Worm (Caenorhabditis elegans) whole organism, L2 larva: ENCODE measurements around the gene srh-39.

ENCODE experiments used
- C34F6.9 ChIP-seq: fragments of 150-350 bp; optimal IDR thresholded peaks from 2 replicates; lab custom pipeline; 2014; ENCODE audit warnings: missing biosample characterization, missing genetic modification characterization
- Y55F3AM.14 ChIP-seq: fragments of 200-800 bp; sonication (Bioruptor generic); optimal IDR thresholded peaks from 2 replicates; lab custom pipeline; 2018; ENCODE audit warnings: mild to moderate bottlenecking, missing genetic modification characterization, missing compliant biosample characterization
- blmp-1 ChIP-seq: sonication (generic microtip); optimal IDR thresholded peaks from 2 replicates; lab custom pipeline; 2017; ENCODE audit warnings: missing genetic modification characterization, mild to moderate bottlenecking, missing compliant biosample characterization, antibody characterized with exemption, moderate library complexity; ENCODE audit not compliant: insufficient read depth
- ceh-16 ChIP-seq: fragments of 150-350 bp; optimal IDR thresholded peaks from 2 replicates; lab custom pipeline; 2014; ENCODE audit warnings: missing biosample characterization, missing genetic modification characterization
- crh-2 ChIP-seq: sonication (generic microtip); optimal IDR thresholded peaks from 2 replicates; lab custom pipeline; 2017; ENCODE audit warnings: missing biosample characterization, missing genetic modification characterization
- dmd-4 ChIP-seq: sonication (generic microtip); optimal IDR thresholded peaks from 2 replicates; lab custom pipeline; 2017; ENCODE audit warnings: missing biosample characterization, missing genetic modification characterization
- egl-27 ChIP-seq: sonication (generic microtip); optimal IDR thresholded peaks from 3 replicates; lab custom pipeline; 2017; ENCODE audit warnings: missing biosample characterization, missing genetic modification reagents, missing genetic modification characterization
- elt-1 ChIP-seq: fragments of 150-350 bp; optimal IDR thresholded peaks from 2 replicates; lab custom pipeline; 2014; ENCODE audit warnings: missing biosample characterization, missing genetic modification characterization
- fos-1 ChIP-seq: fragments of 150-350 bp; optimal IDR thresholded peaks from 2 replicates; lab custom pipeline; 2014; ENCODE audit warnings: missing biosample characterization, missing genetic modification characterization
- gmeb-1 ChIP-seq: fragments of 150-350 bp; optimal IDR thresholded peaks from 2 replicates; lab custom pipeline; 2014; ENCODE audit warnings: missing biosample characterization, missing genetic modification characterization
- lin-11 ChIP-seq: fragments of 150-350 bp; sonication (generic microtip); optimal IDR thresholded peaks from 2 replicates; lab custom pipeline; 2014; ENCODE audit warnings: missing biosample characterization, missing genetic modification characterization, inconsistent platforms, mixed read lengths
- lin-39 ChIP-seq: fragments of 150-350 bp; optimal IDR thresholded peaks from 2 replicates; lab custom pipeline; 2014; ENCODE audit warnings: missing biosample characterization, missing genetic modification reagents, missing genetic modification characterization
- mab-5 ChIP-seq: fragments of 150-350 bp; optimal IDR thresholded peaks from 2 replicates; lab custom pipeline; 2014; ENCODE audit warnings: missing biosample characterization, missing genetic modification characterization
- mdl-1 ChIP-seq, 2 experiments: fragments of 150-350 bp in 1 of 2; sonication (generic microtip) in 1 of 2; optimal IDR thresholded peaks; 2 replicates each; lab custom pipeline; 2017; ENCODE audit warnings: missing biosample characterization in 2 of 2, missing genetic modification characterization in 2 of 2
- nhr-11 ChIP-seq: fragments of 150-350 bp; optimal IDR thresholded peaks from 2 replicates; lab custom pipeline; 2014; ENCODE audit warnings: missing biosample characterization, missing genetic modification characterization
- nhr-12 ChIP-seq: fragments of 150-350 bp; optimal IDR thresholded peaks from 2 replicates; lab custom pipeline; 2014; ENCODE audit warnings: missing biosample characterization, missing genetic modification characterization
- nhr-129 ChIP-seq: fragments of 150-350 bp; optimal IDR thresholded peaks from 2 replicates; lab custom pipeline; 2014; ENCODE audit warnings: missing biosample characterization, missing genetic modification characterization
- nhr-21 ChIP-seq: fragments of 150-350 bp; optimal IDR thresholded peaks from 2 replicates; lab custom pipeline; 2014; ENCODE audit warnings: missing biosample characterization, missing genetic modification characterization
- nhr-23 ChIP-seq: fragments of 150-350 bp; optimal IDR thresholded peaks from 2 replicates; lab custom pipeline; 2014; ENCODE audit warnings: missing biosample characterization, missing genetic modification reagents, missing genetic modification characterization
- nhr-237 ChIP-seq: fragments of 150-350 bp; optimal IDR thresholded peaks from 2 replicates; lab custom pipeline; 2014; ENCODE audit warnings: missing biosample characterization, missing genetic modification characterization
- nhr-6 ChIP-seq: fragments of 150-350 bp; optimal IDR thresholded peaks from 2 replicates; lab custom pipeline; 2014; ENCODE audit warnings: missing biosample characterization, missing genetic modification characterization
- peb-1 ChIP-seq: fragments of 150-350 bp; optimal IDR thresholded peaks from 2 replicates; lab custom pipeline; 2014; ENCODE audit warnings: missing biosample characterization, missing genetic modification characterization
- sem-4 ChIP-seq: fragments of 150-350 bp; optimal IDR thresholded peaks from 2 replicates; lab custom pipeline; 2014; ENCODE audit warnings: missing biosample characterization, missing genetic modification reagents, missing genetic modification characterization
- skn-1 ChIP-seq: sonication (generic microtip); optimal IDR thresholded peaks from 2 replicates; lab custom pipeline; 2017; ENCODE audit warnings: missing biosample characterization, missing genetic modification characterization
- sma-3 ChIP-seq: sonication (generic microtip); optimal IDR thresholded peaks from 2 replicates; lab custom pipeline; 2016; ENCODE audit warnings: missing genetic modification reagents, missing genetic modification characterization, missing compliant biosample characterization
- sma-9 ChIP-seq, 2 experiments: fragments of 150-350 bp in 1 of 2; sonication (generic microtip) in 1 of 2; optimal IDR thresholded peaks; 2 replicates each; lab custom pipeline; 2014 to 2016; ENCODE audit warnings: missing genetic modification characterization in 2 of 2, mild to moderate bottlenecking in 1 of 2, missing biosample characterization in 1 of 2, missing compliant biosample characterization in 1 of 2, missing genetic modification reagents in 1 of 2, moderate library complexity in 1 of 2
- snpc-4 ChIP-seq: fragments of 150-350 bp; optimal IDR thresholded peaks from 2 replicates; lab custom pipeline; 2014; ENCODE audit warnings: missing biosample characterization, missing genetic modification characterization
- unc-39 ChIP-seq: fragments of 150-350 bp; optimal IDR thresholded peaks from 2 replicates; lab custom pipeline; 2014; ENCODE audit warnings: missing biosample characterization, missing genetic modification characterization
- unc-62 ChIP-seq: fragments of 150-350 bp; optimal IDR thresholded peaks from 2 replicates; lab custom pipeline; 2014; ENCODE audit warnings: missing biosample characterization, missing genetic modification reagents, missing genetic modification characterization
- zag-1 ChIP-seq: fragments of 150-350 bp; optimal IDR thresholded peaks from 2 replicates; lab custom pipeline; 2014; ENCODE audit warnings: missing biosample characterization, missing genetic modification characterization
- ztf-1 ChIP-seq: fragments of 200-800 bp; sonication (Bioruptor generic); conservative IDR thresholded peaks from 2 replicates; pipeline ENCODE4 v1.3.6; 2022; ENCODE audit warnings: missing genetic modification characterization, missing compliant biosample characterization
- ztf-11 ChIP-seq: sonication (generic microtip); optimal IDR thresholded peaks from 2 replicates; lab custom pipeline; 2017; ENCODE audit warnings: missing biosample characterization, missing genetic modification characterization
- ztf-4 ChIP-seq: fragments of 150-350 bp; optimal IDR thresholded peaks from 2 replicates; lab custom pipeline; 2014; ENCODE audit warnings: missing biosample characterization, missing genetic modification characterization

srh-39 gene

ce11 chrII:7765456-7765855, at the start of gene srh-39:
Gene srh-39 (minus strand): TSS chrII:7765556.
- TF ChIP-seq egl-27 (tag; lab: Kevin White, UChicago), result no peak
- no peak for TF ChIP-seq C34F6.9 (tag; lab: Kevin White, UChicago)
- no peak for TF ChIP-seq nhr-21

ce11 chrII:7814915-7815314, 49.6 kb upstream of the srh-39 start:
- TF ChIP-seq nhr-129 (no peak), snpc-4 (tag; lab: Kevin White, UChicago) (no peak), ztf-4 (tag; lab: Kevin White, UChicago) (no peak), ztf-1 (GFP tag; lab: Robert Waterston, UW) (no peak), dmd-4 (tag; lab: Kevin White, UChicago) (no peak), skn-1 (peak; percentile 30), fos-1 (tag; lab: Kevin White, UChicago) (peak; percentile 49), Y55F3AM.14 (GFP tag; lab: Kevin White, UChicago) (no peak), unc-39 (no peak), ztf-11 (tag; lab: Kevin White, UChicago) (no peak), sem-4 (tag; lab: Kevin White, UChicago) (no peak), gmeb-1 (tag; lab: Kevin White, UChicago) (no peak), egl-27 (tag; lab: Kevin White, UChicago) (no peak)
- TF ChIP-seq, all 48 proteins: peak for 2

DNA sequence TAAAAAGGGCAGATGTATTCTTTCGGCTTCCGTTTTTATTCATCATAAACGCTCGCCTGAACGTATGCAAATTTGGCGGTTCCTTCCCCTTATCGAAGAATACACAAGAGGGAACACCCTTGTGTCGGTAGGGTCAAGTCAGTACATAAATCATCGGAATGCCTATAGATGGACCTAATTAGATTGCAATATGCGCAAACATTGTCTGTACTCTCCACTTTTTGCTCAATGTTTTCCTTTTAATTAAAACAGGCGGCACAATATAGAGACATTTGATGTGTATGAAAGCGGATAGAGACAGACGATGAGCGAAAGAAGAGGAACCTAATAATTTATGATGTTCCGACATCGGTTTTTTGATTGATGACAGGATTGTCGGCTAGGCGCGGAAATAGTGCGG, 48.9 kb upstream of the srh-39 start:
- TF ChIP-seq mab-5 (tag; lab: Kevin White, UChicago), result peak; percentile 49
- no peak for TF ChIP-seq mdl-1 (tag; optimal IDR thresholded peaks at IDR 0.05; lab: Kevin White, UChicago)
- no peak for TF ChIP-seq ceh-16
- TF ChIP-seq nhr-237 (tag; lab: Kevin White, UChicago), result no peak

DNA sequence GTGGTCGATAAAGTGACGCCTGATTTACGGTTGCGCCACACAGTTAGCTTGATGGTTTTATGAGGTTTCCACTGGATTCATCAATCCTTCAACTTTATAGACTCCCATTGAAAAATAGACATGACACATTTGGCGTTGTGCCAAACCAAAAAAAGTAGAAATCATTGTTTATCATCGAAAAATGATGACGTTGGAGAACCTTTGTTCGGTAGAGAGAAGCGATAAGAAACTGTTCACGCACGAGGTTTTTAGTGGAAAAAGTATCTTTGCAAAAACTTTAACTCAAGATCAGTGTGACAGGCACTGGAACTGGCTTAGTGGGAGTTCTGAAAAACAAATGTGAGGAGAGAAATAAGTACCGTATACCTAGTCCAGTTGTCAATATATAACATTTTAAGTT, 48.3 kb upstream of the srh-39 start:
- TF ChIP-seq dmd-4 (tag; lab: Kevin White, UChicago), result no peak
- no peak for TF ChIP-seq unc-62 (GFP tag; lab: Kevin White, UChicago)
- peak; percentile 26 for TF ChIP-seq fos-1 (tag; lab: Kevin White, UChicago)
- TF ChIP-seq crh-2 (tag; lab: Kevin White, UChicago), result no peak
- TF ChIP-seq egl-27 (tag; lab: Kevin White, UChicago), result no peak
- TF ChIP-seq sma-9 (GFP tag; optimal IDR thresholded peaks at IDR 0.05; lab: Kevin White, UChicago), result no peak
- no peak for TF ChIP-seq sma-9 (tag; optimal IDR thresholded peaks at IDR 0.05; lab: Kevin White, UChicago)
- TF ChIP-seq mdl-1 (tag; optimal IDR thresholded peaks at IDR 0.05; lab: Kevin White, UChicago), result no peak
- no peak for TF ChIP-seq nhr-6
- no peak for TF ChIP-seq ztf-4 (tag; lab: Kevin White, UChicago)
- TF ChIP-seq skn-1, result peak; percentile 24

DNA sequence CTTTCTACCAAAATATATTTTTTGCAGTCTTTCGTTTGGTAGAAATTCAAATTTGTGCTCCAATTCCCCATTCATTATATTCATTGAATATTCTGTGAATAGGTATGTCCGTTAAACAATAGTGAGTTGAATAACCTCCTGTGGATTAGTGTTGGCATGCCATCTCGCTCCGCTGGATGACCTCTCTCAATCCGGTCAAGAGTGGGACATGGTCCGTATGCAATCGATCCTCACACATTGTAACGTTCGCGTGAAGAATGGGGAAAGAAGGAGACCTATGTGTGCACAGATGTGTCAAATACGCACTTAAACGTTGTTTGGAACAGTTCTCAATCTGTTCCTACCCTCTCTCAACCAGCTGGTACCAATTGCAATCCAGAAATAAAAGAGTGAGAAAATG, 47.9 kb upstream of the srh-39 start:
- TF ChIP-seq zag-1 (tag; lab: Kevin White, UChicago) (no peak), ztf-11 (tag; lab: Kevin White, UChicago) (no peak), nhr-237 (tag; lab: Kevin White, UChicago) (no peak), sma-9 (GFP tag; optimal IDR thresholded peaks at IDR 0.05; lab: Kevin White, UChicago) (no peak), sma-9 (tag; optimal IDR thresholded peaks at IDR 0.05; lab: Kevin White, UChicago) (no peak), nhr-6 (no peak), lin-39 (tag; lab: Kevin White, UChicago) (no peak)
- TF ChIP-seq, all 48 proteins: peak for 0

DNA sequence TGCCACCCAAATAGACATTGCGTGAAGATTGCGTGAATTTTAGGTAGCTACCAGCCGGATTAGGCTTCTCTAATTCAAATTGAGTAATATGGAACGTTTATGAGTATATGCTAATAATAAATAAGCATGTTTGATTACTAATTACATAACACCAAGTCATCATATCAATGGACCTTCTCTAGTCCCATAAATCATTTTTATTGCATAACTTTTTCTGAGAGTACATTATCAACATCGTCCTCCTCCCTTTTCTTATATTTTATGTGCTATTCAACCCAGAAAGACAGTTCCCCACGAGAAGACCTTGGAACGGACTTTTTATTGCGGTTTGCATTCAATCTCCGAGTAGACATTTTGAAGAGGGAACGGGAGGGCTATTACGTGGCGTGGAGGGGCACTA, 47.0 kb upstream of the srh-39 start:
- no peak for TF ChIP-seq sma-3 (GFP tag; lab: Kevin White, UChicago)
- no peak for TF ChIP-seq ceh-16
- TF ChIP-seq ztf-1 (GFP tag; lab: Robert Waterston, UW), result no peak
- no peak for TF ChIP-seq blmp-1
- no peak for TF ChIP-seq nhr-129
- no peak for TF ChIP-seq lin-39 (tag; lab: Kevin White, UChicago)
- no peak for TF ChIP-seq lin-11 (tag; lab: Kevin White, UChicago)
- no peak for TF ChIP-seq crh-2 (tag; lab: Kevin White, UChicago)
- no peak for TF ChIP-seq sma-9 (GFP tag; optimal IDR thresholded peaks at IDR 0.05; lab: Kevin White, UChicago)
- TF ChIP-seq sma-9 (tag; optimal IDR thresholded peaks at IDR 0.05; lab: Kevin White, UChicago), result no peak
- TF ChIP-seq nhr-23 (tag; lab: Kevin White, UChicago), result no peak
- TF ChIP-seq nhr-6, result no peak
- TF ChIP-seq nhr-12, result no peak
- TF ChIP-seq egl-27 (tag; lab: Kevin White, UChicago), result no peak
- no peak for TF ChIP-seq peb-1 (tag; lab: Kevin White, UChicago)
- no peak for TF ChIP-seq nhr-11 (tag; lab: Kevin White, UChicago)
- TF ChIP-seq elt-1 (tag; lab: Kevin White, UChicago), result no peak
- TF ChIP-seq ztf-11 (tag; lab: Kevin White, UChicago), result no peak
